Worm (Caenorhabditis elegans) whole organism, mixed stage, embryonic: ENCODE measurements around the gene B0302.5.

ENCODE experiments used
- blmp-1 ChIP-seq: fragments of 150-350 bp; optimal IDR thresholded peaks from 2 replicates; lab custom pipeline; 2014; ENCODE audit warnings: missing biosample characterization, missing genetic modification characterization
- lin-13 ChIP-seq: fragments of 150-350 bp; optimal IDR thresholded peaks from 2 replicates; lab custom pipeline; 2014; ENCODE audit warnings: missing biosample characterization, missing genetic modification characterization
- mab-5 ChIP-seq: fragments of 150-350 bp; optimal IDR thresholded peaks from 2 replicates; lab custom pipeline; 2014; ENCODE audit warnings: missing biosample characterization, missing genetic modification characterization
- nhr-2 ChIP-seq: fragments of 150-350 bp; optimal IDR thresholded peaks from 2 replicates; lab custom pipeline; 2014; ENCODE audit warnings: missing biosample characterization, missing genetic modification characterization
- nhr-28 ChIP-seq: fragments of 150-350 bp; optimal IDR thresholded peaks from 2 replicates; lab custom pipeline; 2014; ENCODE audit warnings: missing biosample characterization, missing genetic modification characterization
- nhr-76 ChIP-seq: sonication (generic microtip); optimal IDR thresholded peaks from 2 replicates; lab custom pipeline; 2017; ENCODE audit warnings: missing biosample characterization, missing genetic modification characterization
- pha-4 ChIP-seq: fragments of 150-350 bp; optimal IDR thresholded peaks from 2 replicates; lab custom pipeline; 2018; ENCODE audit warnings: missing biosample characterization, missing genetic modification reagents, missing genetic modification characterization
- unc-120 ChIP-seq: sonication (generic microtip); optimal IDR thresholded peaks from 2 replicates; lab custom pipeline; 2017; ENCODE audit warnings: missing genetic modification characterization, missing compliant biosample characterization; ENCODE audit not compliant: poor library complexity, severe bottlenecking

DNA sequence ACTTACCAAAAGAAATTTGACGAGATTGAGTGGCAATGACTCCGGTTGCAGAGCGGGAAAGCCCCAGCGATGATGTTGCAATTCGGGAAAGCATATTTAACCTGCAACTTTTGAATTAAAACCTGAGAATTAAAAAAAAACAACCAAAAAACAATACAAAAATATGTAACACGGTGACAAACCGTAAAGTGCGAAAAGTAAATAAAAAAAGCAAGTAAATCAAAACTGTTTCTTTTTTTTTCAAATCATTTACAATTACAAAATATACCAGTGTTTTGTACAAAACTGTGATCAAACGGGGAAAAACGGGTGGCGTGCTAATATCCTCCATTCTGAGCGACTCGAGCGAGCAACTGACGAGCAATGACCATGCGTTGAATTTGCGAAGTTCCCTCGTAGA, 19.9 kb upstream of the B0302.5 start, which contains the start of gene acdh-10:
- TF ChIP-seq pha-4 (no peak), blmp-1 (tag; lab: Kevin White, UChicago) (no peak), nhr-2 (tag; lab: Kevin White, UChicago) (no peak), nhr-28 (tag; lab: Kevin White, UChicago) (no peak), mab-5 (no peak), unc-120 (tag; lab: Kevin White, UChicago) (no peak), nhr-76 (tag; lab: Kevin White, UChicago) (no peak), lin-13 (no peak)
